Fruit fly (Drosophila melanogaster) whole organism, wandering third instar larva: ENCODE measurements around the gene CG44774.

ENCODE experiments used
- Abd-B ChIP-seq: fragments of >200 bp; optimal IDR thresholded peaks from 2 replicates; lab custom pipeline; 2017; ENCODE audit warnings: missing biosample characterization, missing genetic modification characterization
- CG32264 ChIP-seq: fragments of 200-800 bp; sonication (Bioruptor generic); optimal IDR thresholded peaks from 2 replicates; lab custom pipeline; 2016; ENCODE audit warnings: missing biosample characterization, missing genetic modification characterization
- CG9705 ChIP-seq: fragments of 200-800 bp; sonication (Bioruptor generic); optimal IDR thresholded peaks from 2 replicates; lab custom pipeline; 2018; ENCODE audit warnings: missing biosample characterization, mild to moderate bottlenecking, missing genetic modification characterization
- CrebA ChIP-seq: fragments of 200-800 bp; sonication (Bioruptor generic); optimal IDR thresholded peaks from 2 replicates; lab custom pipeline; 2016; ENCODE audit warnings: missing biosample characterization, mild to moderate bottlenecking, missing genetic modification characterization, borderline replicate concordance
- Dfd ChIP-seq: fragments of >200 bp; optimal IDR thresholded peaks from 2 replicates; lab custom pipeline; 2017; ENCODE audit warnings: missing biosample characterization, missing genetic modification characterization
- Dif ChIP-seq: fragments of 200-275, 200-300 bp; sonication (Bioruptor generic); optimal IDR thresholded peaks from 2 replicates; lab custom pipeline; 2018; ENCODE audit warnings: missing biosample characterization, missing genetic modification characterization; ENCODE audit not compliant: partially characterized antibody
- GATAd ChIP-seq: sonication (Bioruptor generic); optimal IDR thresholded peaks from 2 replicates; lab custom pipeline; 2016; ENCODE audit warnings: missing biosample characterization, missing genetic modification characterization
- HLH106 ChIP-seq: fragments of 200-800 bp; optimal IDR thresholded peaks from 3 replicates; lab custom pipeline; 2019; ENCODE audit warnings: missing biosample characterization, mild to moderate bottlenecking, missing genetic modification characterization, moderate library complexity
- Hnf4 ChIP-seq: fragments of 200-800 bp; sonication (Bioruptor generic); optimal IDR thresholded peaks from 2 replicates; lab custom pipeline; 2016; ENCODE audit warnings: missing biosample characterization, mild to moderate bottlenecking, missing genetic modification characterization
- Hr78 ChIP-seq: fragments of >200 bp; optimal IDR thresholded peaks from 2 replicates; lab custom pipeline; 2017; ENCODE audit warnings: missing biosample characterization, missing genetic modification characterization
- Hr83 ChIP-seq: fragments of 200-300 bp; sonication (Bioruptor generic); optimal IDR thresholded peaks from 2 replicates; lab custom pipeline; 2016; ENCODE audit warnings: missing biosample characterization, mild to moderate bottlenecking, missing genetic modification characterization, moderate library complexity; ENCODE audit not compliant: poor library complexity, severe bottlenecking
- Jra ChIP-seq: sonication (Bioruptor generic); optimal IDR thresholded peaks from 2 replicates; lab custom pipeline; 2016; ENCODE audit warnings: missing biosample characterization, missing genetic modification characterization
- Mio ChIP-seq: sonication (Bioruptor generic); optimal IDR thresholded peaks from 2 replicates; lab custom pipeline; 2016; ENCODE audit warnings: missing biosample characterization, missing genetic modification characterization
- Myc ChIP-seq: fragments of >200 bp; optimal IDR thresholded peaks from 2 replicates; lab custom pipeline; 2017
- N ChIP-seq: fragments of >200 bp; optimal IDR thresholded peaks from 2 replicates; lab custom pipeline; 2018; ENCODE audit warnings: missing biosample characterization, missing external identifiers, missing genetic modification characterization
- OdsH ChIP-seq: fragments of 200-800 bp; sonication (Bioruptor generic); optimal IDR thresholded peaks from 2 replicates; lab custom pipeline; 2016; ENCODE audit warnings: missing biosample characterization, mild to moderate bottlenecking, missing genetic modification characterization
- Rel ChIP-seq, 2 experiments: fragments of 200-800 bp; sonication (Bioruptor generic) in 1 of 2; optimal IDR thresholded peaks; 2 replicates in 1 of 2; 3 replicates in 1 of 2; lab custom pipeline; 2016 to 2019; ENCODE audit warnings: mild to moderate bottlenecking in 2 of 2, missing biosample characterization in 2 of 2, missing genetic modification characterization in 2 of 2, moderate library complexity in 1 of 2
- Sp1 ChIP-seq: fragments of 200-800 bp; sonication (Bioruptor generic); optimal IDR thresholded peaks from 3 replicates; lab custom pipeline; 2019; ENCODE audit warnings: missing biosample characterization, mild to moderate bottlenecking, missing genetic modification characterization, moderate library complexity
- Vsx2 ChIP-seq: fragments of 200-300, 225-300 bp; sonication (Bioruptor generic); optimal IDR thresholded peaks from 2 replicates; lab custom pipeline; 2018; ENCODE audit warnings: missing biosample characterization, missing genetic modification characterization; ENCODE audit not compliant: partially characterized antibody
- br ChIP-seq: fragments of 200-800 bp; sonication (Bioruptor generic); optimal IDR thresholded peaks from 2 replicates; lab custom pipeline; 2016; ENCODE audit warnings: missing biosample characterization, missing genetic modification characterization
- brk ChIP-seq: fragments of 200-800 bp; sonication (Bioruptor generic); optimal IDR thresholded peaks from 2 replicates; lab custom pipeline; 2016; ENCODE audit warnings: missing biosample characterization, mild to moderate bottlenecking, missing genetic modification characterization
- dl ChIP-seq, 2 experiments: fragments of 175-275, 200-275 bp in 1 of 2; fragments of 200-275 bp in 1 of 2; sonication (Bioruptor generic); optimal IDR thresholded peaks; lab custom pipeline; 2018; ENCODE audit warnings: mild to moderate bottlenecking in 2 of 2, missing biosample characterization in 2 of 2, missing genetic modification characterization in 2 of 2, moderate library complexity in 2 of 2; ENCODE audit not compliant: partially characterized antibody in 2 of 2, insufficient read depth in 1 of 2
- dmrt93B ChIP-seq: fragments of 200-800 bp; sonication (Bioruptor generic); optimal IDR thresholded peaks from 2 replicates; lab custom pipeline; 2018; ENCODE audit warnings: missing biosample characterization, mild to moderate bottlenecking, missing genetic modification characterization
- dsf ChIP-seq: sonication (Bioruptor generic); optimal IDR thresholded peaks from 2 replicates; lab custom pipeline; 2016; ENCODE audit warnings: missing biosample characterization, missing genetic modification characterization, borderline replicate concordance
- ey ChIP-seq: fragments of 200-800 bp; sonication (Bioruptor generic); optimal IDR thresholded peaks from 2 replicates; lab custom pipeline; 2016; ENCODE audit warnings: missing biosample characterization, missing genetic modification characterization
- foxo ChIP-seq, 2 experiments: fragments of 200-800 bp; sonication (Bioruptor generic); optimal IDR thresholded peaks; 2 replicates in 1 of 2; 3 replicates in 1 of 2; lab custom pipeline; 2016 to 2017; ENCODE audit warnings: missing biosample characterization in 2 of 2, missing genetic modification characterization in 2 of 2
- fru ChIP-seq: fragments of 200-800 bp; sonication (Bioruptor generic); optimal IDR thresholded peaks from 3 replicates; lab custom pipeline; 2016; ENCODE audit warnings: missing biosample characterization, mild to moderate bottlenecking, missing genetic modification characterization
- h ChIP-seq: fragments of 200-800 bp; sonication (Bioruptor generic); optimal IDR thresholded peaks from 3 replicates; lab custom pipeline; 2016; ENCODE audit warnings: missing biosample characterization, mild to moderate bottlenecking, missing genetic modification characterization
- jim ChIP-seq: fragments of 175-275, 200-325 bp; sonication (Bioruptor generic); optimal IDR thresholded peaks from 2 replicates; lab custom pipeline; 2016; ENCODE audit warnings: missing biosample characterization, mild to moderate bottlenecking, missing genetic modification characterization
- lola ChIP-seq: fragments of >200 bp; optimal IDR thresholded peaks from 2 replicates; lab custom pipeline; 2017; ENCODE audit warnings: missing biosample characterization, missing genetic modification characterization
- pan ChIP-seq: fragments of >200 bp; optimal IDR thresholded peaks from 2 replicates; lab custom pipeline; 2017
- psq ChIP-seq: fragments of 200-800 bp; sonication (Bioruptor generic); optimal IDR thresholded peaks from 3 replicates; lab custom pipeline; 2017; ENCODE audit warnings: missing biosample characterization, mild to moderate bottlenecking, missing genetic modification characterization, moderate library complexity
- rgr ChIP-seq: fragments of 200-800 bp; sonication (Bioruptor generic); optimal IDR thresholded peaks from 3 replicates; lab custom pipeline; 2016; ENCODE audit warnings: missing biosample characterization, mild to moderate bottlenecking, missing genetic modification characterization
- sage ChIP-seq: fragments of 200-800 bp; sonication (Bioruptor generic); optimal IDR thresholded peaks from 2 replicates; lab custom pipeline; 2016; ENCODE audit warnings: missing biosample characterization, mild to moderate bottlenecking, missing genetic modification characterization
- sv ChIP-seq: fragments of 200-800 bp; sonication (Bioruptor generic); optimal IDR thresholded peaks from 3 replicates; lab custom pipeline; 2016; ENCODE audit warnings: missing biosample characterization, missing genetic modification characterization
- tai ChIP-seq: sonication (Bioruptor generic); optimal IDR thresholded peaks from 2 replicates; lab custom pipeline; 2016; ENCODE audit warnings: missing biosample characterization, missing genetic modification characterization
- usp ChIP-seq: fragments of >200 bp; optimal IDR thresholded peaks from 2 replicates; lab custom pipeline; 2017; ENCODE audit warnings: missing biosample characterization, missing genetic modification characterization
- woc ChIP-seq: sonication (Bioruptor generic); optimal IDR thresholded peaks from 2 replicates; lab custom pipeline; 2016; ENCODE audit warnings: missing biosample characterization, mild to moderate bottlenecking, missing genetic modification characterization

Gene CG44774

DNA sequence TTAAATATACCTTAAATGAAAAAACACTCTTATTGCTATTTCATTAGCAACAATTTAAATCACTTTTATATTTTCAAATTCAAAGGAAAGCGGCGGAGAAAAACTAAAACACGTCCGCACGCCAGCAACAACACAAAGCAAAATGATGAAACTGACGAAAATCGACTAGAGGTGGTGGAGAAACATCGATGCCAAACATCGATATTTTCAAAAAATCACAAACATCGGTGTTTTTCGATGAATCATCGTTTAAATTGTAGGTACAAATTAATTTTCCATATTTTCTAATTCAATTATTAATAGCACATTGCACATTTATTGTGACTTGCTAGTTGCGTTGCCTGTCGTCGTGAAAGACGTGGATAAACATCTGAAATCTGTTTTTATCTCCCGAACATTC is 6.9 kb downstream of the CG44774 start:
- no peak for TF ChIP-seq Abd-B
- TF ChIP-seq Hnf4: peak; percentile 7
- peak; percentile 37 for TF ChIP-seq sage
- peak; percentile 17 for TF ChIP-seq Hr83 (GFP tag; lab: Kevin White, UChicago)
- no peak for TF ChIP-seq psq (GFP tag; lab: Kevin White, UChicago)
- TF ChIP-seq dsf (GFP tag; lab: Kevin White, UChicago): no peak
- no peak for TF ChIP-seq Dif
- TF ChIP-seq Vsx2: no peak
- TF ChIP-seq Mio: no peak
- no peak for TF ChIP-seq rgr (GFP tag; lab: Kevin White, UChicago)
- TF ChIP-seq woc (GFP tag; lab: Kevin White, UChicago): peak; percentile 5
- peak; percentile 24 for TF ChIP-seq tai (GFP tag; lab: Kevin White, UChicago)
- no peak for TF ChIP-seq GATAd (GFP tag; lab: Kevin White, UChicago)
- no peak for TF ChIP-seq pan
- no peak for TF ChIP-seq fru (GFP tag; lab: Kevin White, UChicago)
- no peak for TF ChIP-seq N (GFP tag; lab: Kevin White, UChicago)
- TF ChIP-seq brk (GFP tag; lab: Kevin White, UChicago): peak; percentile 12
- no peak for TF ChIP-seq foxo (GFP tag; optimal IDR thresholded peaks at IDR 0.05; lab: Kevin White, UChicago)
- TF ChIP-seq CG9705 (GFP tag; lab: Kevin White, UChicago): no peak
- no peak for TF ChIP-seq Jra (GFP tag; lab: Kevin White, UChicago)
- TF ChIP-seq lola (GFP tag; lab: Kevin White, UChicago): no peak
- no peak for TF ChIP-seq OdsH (GFP tag; lab: Kevin White, UChicago)
- no peak for TF ChIP-seq br (GFP tag; lab: Kevin White, UChicago)
- TF ChIP-seq CrebA (GFP tag; lab: Kevin White, UChicago): no peak
- TF ChIP-seq dl (GFP tag; optimal IDR thresholded peaks at IDR 0.05; lab: Kevin White, UChicago; ENCODE audit: insufficient read depth in 1 of 2, partially characterized antibody in 2 of 2): no peak
- TF ChIP-seq Rel (GFP tag; optimal IDR thresholded peaks at IDR 0.05; lab: Kevin White, UChicago): no peak
- TF ChIP-seq Rel (tag; optimal IDR thresholded peaks at IDR 0.05; lab: Kevin White, UChicago): no peak

DNA sequence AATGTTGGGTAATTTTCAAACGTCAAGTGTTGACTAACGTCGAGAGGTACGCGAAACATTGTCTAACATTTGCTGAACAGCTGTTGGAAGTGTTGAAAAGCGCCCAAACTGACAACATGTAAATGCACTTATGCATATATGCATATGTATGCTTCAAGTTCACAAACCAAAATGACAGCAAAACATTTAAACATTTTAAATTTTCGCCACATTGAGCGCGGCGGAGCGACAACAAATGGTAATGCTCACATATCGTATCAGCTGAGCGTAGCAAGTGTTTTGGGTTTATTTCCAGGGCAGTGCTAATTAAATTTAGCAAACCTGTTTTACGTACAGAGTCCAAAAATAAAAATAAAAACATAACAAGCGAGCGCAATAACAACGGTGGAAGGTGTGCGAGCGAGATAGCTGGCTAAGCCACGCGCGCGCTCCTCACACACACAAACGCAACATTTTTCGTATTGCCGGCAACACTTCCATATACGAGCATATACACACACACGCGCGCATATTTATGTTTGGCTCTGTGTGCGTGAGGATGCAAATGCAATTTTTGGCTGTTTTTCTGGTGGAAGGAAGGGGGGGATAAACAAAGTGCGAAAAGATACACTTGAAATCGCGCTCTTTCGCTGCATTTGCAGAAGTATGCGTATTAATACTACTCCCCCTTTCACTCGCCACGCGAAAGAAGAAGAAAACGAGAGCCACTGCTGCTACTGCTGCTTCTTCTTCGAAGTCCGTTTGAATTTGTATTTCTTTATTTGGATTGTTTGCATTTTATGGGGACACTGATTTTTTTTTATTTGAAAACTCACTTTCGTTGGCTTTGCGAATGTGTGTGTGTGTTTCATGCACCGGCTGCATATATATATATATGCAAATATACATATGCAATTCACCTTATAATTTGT is 7.5 kb downstream of the CG44774 start:
- TF ChIP-seq dmrt93B (GFP tag; lab: Kevin White, UChicago) (peak; percentile 5), h (GFP tag; lab: Kevin White, UChicago) (peak; percentile 84), Vsx2 (no peak), OdsH (GFP tag; lab: Kevin White, UChicago) (peak; percentile 61), usp (GFP tag; lab: Kevin White, UChicago) (no peak), foxo (GFP tag; optimal IDR thresholded peaks at IDR 0.05; lab: Kevin White, UChicago) (peak in 1 of 2 experiments; percentile 69), GATAd (GFP tag; lab: Kevin White, UChicago) (no peak), Hr83 (GFP tag; lab: Kevin White, UChicago) (peak; percentile 72), woc (GFP tag; lab: Kevin White, UChicago) (peak; percentile 47), Dfd (GFP tag; lab: Kevin White, UChicago) (no peak), dsf (GFP tag; lab: Kevin White, UChicago) (no peak), Dif (peak; percentile 1), HLH106 (tag; lab: Kevin White, UChicago) (peak; percentile 18), lola (GFP tag; lab: Kevin White, UChicago) (no peak), ey (GFP tag; lab: Kevin White, UChicago) (peak; percentile 66), Hnf4 (peak; percentile 66), jim (GFP tag; lab: Kevin White, UChicago) (no peak), sage (no peak), Rel (GFP tag; optimal IDR thresholded peaks at IDR 0.05; lab: Kevin White, UChicago) (no peak), Rel (tag; optimal IDR thresholded peaks at IDR 0.05; lab: Kevin White, UChicago) (no peak), Sp1 (GFP tag; lab: Kevin White, UChicago) (peak; percentile 33), Hr78 (GFP tag; lab: Kevin White, UChicago) (no peak), br (GFP tag; lab: Kevin White, UChicago) (peak; percentile 74), Myc (peak; percentile 42), Abd-B (no peak), psq (GFP tag; lab: Kevin White, UChicago) (peak; percentile 54), Jra (GFP tag; lab: Kevin White, UChicago) (peak; percentile 52), Mio (no peak), CG9705 (GFP tag; lab: Kevin White, UChicago) (no peak), sv (GFP tag; lab: Kevin White, UChicago) (no peak), tai (GFP tag; lab: Kevin White, UChicago) (no peak), dl (GFP tag; optimal IDR thresholded peaks at IDR 0.05; lab: Kevin White, UChicago; ENCODE audit: insufficient read depth in 1 of 2, partially characterized antibody in 2 of 2) (peak in 1 of 2 experiments; percentile 23), rgr (GFP tag; lab: Kevin White, UChicago) (peak; percentile 76), N (GFP tag; lab: Kevin White, UChicago) (peak; percentile 27), fru (GFP tag; lab: Kevin White, UChicago) (peak; percentile 62), pan (no peak), brk (GFP tag; lab: Kevin White, UChicago) (no peak), CG32264 (GFP tag; lab: Kevin White, UChicago) (peak; percentile 34)
